Worm (Caenorhabditis elegans): Measurements from ENCODE around the gene F44D12.16.

F44D12.16 gene

ce11 chrIV:10026129-10026528, 2.8 kb upstream of the F44D12.16 start:
- TF ChIP-seq F49E8.2 (tag; optimal IDR thresholded peaks at IDR 0.05; ENCODE audit: insufficient read depth) (no peak), hmg-1.2 (GFP tag; IDR thresholded peaks at IDR 0.05) (peak; percentile 51), repo-1 (tag; optimal IDR thresholded peaks at IDR 0.05) (no peak), akir-1 (GFP tag; optimal IDR thresholded peaks at IDR 0.05) (no peak), sdz-38 (tag; optimal IDR thresholded peaks at IDR 0.05) (no peak), unc-130 (GFP tag; optimal IDR thresholded peaks at IDR 0.05) (no peak), sptf-2 (GFP tag; optimal IDR thresholded peaks at IDR 0.05) (no peak), snpc-1.1 (tag; optimal IDR thresholded peaks at IDR 0.05; ENCODE audit: insufficient read depth) (peak; percentile 71), him-1 (tag; optimal IDR thresholded peaks at IDR 0.05) (no peak), pbrm-1 (GFP tag; IDR thresholded peaks at IDR 0.05) (peak; percentile 54), snpc-4 (GFP tag; optimal IDR thresholded peaks at IDR 0.05) (no peak), snpc-4 (tag; optimal IDR thresholded peaks at IDR 0.05) (peak in 2 of 4 experiments; percentile 62 to 85)

ce11 chrIV:10027566-10027965, 1.3 kb upstream of the F44D12.16 start, which contains the start of gene gipc-2:
gipc-2 (minus strand) TSS chrIV:10027666.
- TF ChIP-seq T26A5.8 (tag; optimal IDR thresholded peaks at IDR 0.05): no peak
- no peak for TF ChIP-seq unc-130 (GFP tag; optimal IDR thresholded peaks at IDR 0.05)
- TF ChIP-seq rec-8 (tag; optimal IDR thresholded peaks at IDR 0.05): no peak
- no peak for TF ChIP-seq hlh-12 (tag; optimal IDR thresholded peaks at IDR 0.05)
- no peak for TF ChIP-seq Y95B8A.8 (GFP tag; IDR thresholded peaks at IDR 0.05)
- TF ChIP-seq mxl-1 (tag; optimal IDR thresholded peaks at IDR 0.05): no peak
- TF ChIP-seq cebp-2 (GFP tag; IDR thresholded peaks at IDR 0.05): no peak
- no peak for TF ChIP-seq F22D6.2 (tag; optimal IDR thresholded peaks at IDR 0.05)
- no peak for TF ChIP-seq mes-4 (tag; optimal IDR thresholded peaks at IDR 0.05)
- TF ChIP-seq mcd-1 (GFP tag; IDR thresholded peaks at IDR 0.05): no peak
- TF ChIP-seq nhr-80 (tag; optimal IDR thresholded peaks at IDR 0.05): no peak
- TF ChIP-seq let-607 (tag; optimal IDR thresholded peaks at IDR 0.05): no peak
- no peak for TF ChIP-seq ceh-91 (GFP tag; IDR thresholded peaks at IDR 0.05)

- TF ChIP-seq dpff-1 (tag; optimal IDR thresholded peaks at IDR 0.05) (no peak), cebp-1 (GFP tag; IDR thresholded peaks at IDR 0.05) (no peak), cebp-1 (tag; optimal IDR thresholded peaks at IDR 0.05) (no peak), madf-6 (GFP tag; IDR thresholded peaks at IDR 0.05) (no peak), somi-1 (GFP tag; optimal IDR thresholded peaks at IDR 0.05) (no peak), pha-4 (tag; optimal IDR thresholded peaks at IDR 0.05) (no peak), aptf-3 (GFP tag; IDR thresholded peaks at IDR 0.05) (no peak), unc-62 (GFP tag; optimal IDR thresholded peaks at IDR 0.05) (no peak), pbrm-1 (GFP tag; IDR thresholded peaks at IDR 0.05) (no peak), lin-54 (GFP tag; optimal IDR thresholded peaks at IDR 0.05) (no peak), C06A6.2 (GFP tag; conservative IDR thresholded peaks at IDR 0.05) (no peak), sptf-2 (GFP tag; optimal IDR thresholded peaks at IDR 0.05) (no peak), snpc-4 (GFP tag; optimal IDR thresholded peaks at IDR 0.05) (no peak), snpc-4 (tag; optimal IDR thresholded peaks at IDR 0.05) (no peak)
Measured at ce11 chrIV:10033053-10033452, 4.2 kb downstream of the F44D12.16 start, which contains the start of gene F44D12.6. F44D12.6 (plus strand) TSS chrIV:10033353.

- TF ChIP-seq ztf-22 (GFP tag; optimal IDR thresholded peaks at IDR 0.05) (no peak), snpc-4 (GFP tag; optimal IDR thresholded peaks at IDR 0.05) (no peak), snpc-4 (tag; optimal IDR thresholded peaks at IDR 0.05) (no peak), rcor-1 (GFP tag; IDR thresholded peaks at IDR 0.05) (no peak), F55B11.4 (tag; optimal IDR thresholded peaks at IDR 0.05; ENCODE audit: borderline replicate concordance, insufficient read depth) (no peak), zfh-2 (GFP tag; conservative IDR thresholded peaks at IDR 0.05) (no peak), nhr-27 (tag; optimal IDR thresholded peaks at IDR 0.05) (no peak), efl-1 (GFP tag; optimal IDR thresholded peaks at IDR 0.05) (no peak), mel-28 (tag; optimal IDR thresholded peaks at IDR 0.05; ENCODE audit: borderline replicate concordance) (no peak), hrde-1 (tag; optimal IDR thresholded peaks at IDR 0.05; ENCODE audit: borderline replicate concordance) (no peak), lag-1 (GFP tag; IDR thresholded peaks at IDR 0.05) (no peak), F52B5.7 (tag; optimal IDR thresholded peaks at IDR 0.05) (no peak), repo-1 (tag; optimal IDR thresholded peaks at IDR 0.05) (no peak), Y56A3A.18 (GFP tag; IDR thresholded peaks at IDR 0.05) (no peak)
Measured at ce11 chrIV:10036966-10037365, 8.1 kb downstream of the F44D12.16 start, which contains the start of gene F44D12.10. F44D12.10 (minus strand) TSS chrIV:10037066.
